Fruit fly (Drosophila melanogaster): ENCODE results near the gene Obp22a.
A peak's percentile ranks its signal among the peaks of the same experiment; 100 is the strongest.

The Obp22a gene

dm6 chr2L:2037551-2038252 is 45.7 kb upstream of the Obp22a start (continued):
- TF ChIP-seq D19B (GFP tag; optimal IDR thresholded peaks at IDR 0.05) (no peak), Trl (optimal IDR thresholded peaks at IDR 0.05) (no peak), Trl (GFP tag; optimal IDR thresholded peaks at IDR 0.05) (peak; percentile 4), dysf (GFP tag; IDR thresholded peaks at IDR 0.05) (0 out of 3 replicates have a peak, but pooled peaks have one; percentile 33), CG5245 (GFP tag; optimal IDR thresholded peaks at IDR 0.05) (no peak), Hey (tag; optimal IDR thresholded peaks at IDR 0.05) (no peak), CG4328 (GFP tag; optimal IDR thresholded peaks at IDR 0.05) (no peak), gcm (GFP tag; optimal IDR thresholded peaks at IDR 0.05) (no peak), crc (GFP tag; optimal IDR thresholded peaks at IDR 0.05) (no peak), unpg (GFP tag; optimal IDR thresholded peaks at IDR 0.05) (no peak), croc (GFP tag; conservative IDR thresholded peaks at IDR 0.05) (no peak), CG9817 (tag; optimal IDR thresholded peaks at IDR 0.05) (peak; percentile 16), Dbx (GFP tag; IDR thresholded peaks at IDR 0.05) (no peak), CG11696 (GFP tag; IDR thresholded peaks at IDR 0.05) (no peak), NFAT (GFP tag; IDR thresholded peaks at IDR 0.05) (peak; percentile 12; the same call in 1 of the 2 replicates), CG3838 (GFP tag; optimal IDR thresholded peaks at IDR 0.05) (no peak), CG7786 (GFP tag; optimal IDR thresholded peaks at IDR 0.05) (no peak), CG11398 (GFP tag; optimal IDR thresholded peaks at IDR 0.05) (no peak), onecut (GFP tag; IDR thresholded peaks at IDR 0.05) (no peak), CG10543 (GFP tag; optimal IDR thresholded peaks at IDR 0.05) (no peak), dimm (GFP tag; IDR thresholded peaks at IDR 0.05) (no peak), grn (GFP tag; optimal IDR thresholded peaks at IDR 0.05) (no peak), YL-1 (GFP tag; optimal IDR thresholded peaks at IDR 0.05) (peak; percentile 59), CG30431 (GFP tag; optimal IDR thresholded peaks at IDR 0.05) (no peak), Doc3 (GFP tag; IDR thresholded peaks at IDR 0.05; ENCODE audit: partially characterized antibody) (peak; percentile 90), ems (GFP tag; optimal IDR thresholded peaks at IDR 0.05) (peak; percentile 22), CG2712 (tag; optimal IDR thresholded peaks at IDR 0.05) (peak; percentile 69), TFAM (GFP tag; optimal IDR thresholded peaks at IDR 0.05) (no peak), CG11085 (GFP tag; IDR thresholded peaks at IDR 0.05) (no peak), Fer2 (tag; optimal IDR thresholded peaks at IDR 0.05) (no peak), CG16863 (GFP tag; optimal IDR thresholded peaks at IDR 0.05) (no peak), ac (GFP tag; optimal IDR thresholded peaks at IDR 0.05) (no peak), Lim3 (GFP tag; IDR thresholded peaks at IDR 0.05) (no peak), Nf-YC (tag; optimal IDR thresholded peaks at IDR 0.05) (peak; percentile 56), ap (GFP tag; IDR thresholded peaks at IDR 0.05) (no peak), CG9437 (GFP tag; optimal IDR thresholded peaks at IDR 0.05) (no peak), CTCF (GFP tag; optimal IDR thresholded peaks at IDR 0.05) (peak; percentile 54), bsh (GFP tag; optimal IDR thresholded peaks at IDR 0.05) (no peak), Deaf1 (tag; optimal IDR thresholded peaks at IDR 0.05) (no peak), zen (tag; optimal IDR thresholded peaks at IDR 0.05) (peak; percentile 53), CG7928 (GFP tag; optimal IDR thresholded peaks at IDR 0.05) (peak; percentile 19), CG14710 (tag; optimal IDR thresholded peaks at IDR 0.05) (peak; percentile 78), lab (GFP tag; optimal IDR thresholded peaks at IDR 0.05) (no peak), CG6175 (GFP tag; IDR thresholded peaks at IDR 0.05) (no peak), peb (GFP tag; IDR thresholded peaks at IDR 0.05) (no peak), pho (GFP tag; optimal IDR thresholded peaks at IDR 0.05) (peak; percentile 34), B-H2 (GFP tag; optimal IDR thresholded peaks at IDR 0.05) (peak; percentile 29), fd3F (GFP tag; optimal IDR thresholded peaks at IDR 0.05) (no peak), Jarid2 (GFP tag; optimal IDR thresholded peaks at IDR 0.05) (no peak), ranshi (GFP tag; IDR thresholded peaks at IDR 0.05) (no peak), CG2875 (GFP tag; optimal IDR thresholded peaks at IDR 0.05) (no peak)

Data from whole organism, embryonic.